Worm (Caenorhabditis elegans) whole organism, L4 larva: ENCODE results near the gene nspg-11.

Experiments used
- F44E2.7 ChIP-seq: fragments of 200-800 bp; sonication (Bioruptor generic); IDR thresholded peaks from 2 replicates; pipeline ENCODE4 v2.1.2; 2022; ENCODE audit warnings: missing genetic modification characterization, missing compliant biosample characterization
- T20F7.1 ChIP-seq: fragments of 200-800 bp; sonication (Bioruptor generic); optimal IDR thresholded peaks from 2 replicates; lab custom pipeline; 2018; ENCODE audit warnings: mild to moderate bottlenecking, missing genetic modification characterization, missing compliant biosample characterization
- T26A8.4 ChIP-seq: fragments of 200-800 bp; sonication (Bioruptor generic); IDR thresholded peaks from 2 replicates; pipeline ENCODE4 v1.3.6; 2022; ENCODE audit warnings: missing genetic modification characterization, missing compliant biosample characterization
- Y105C5A.15 ChIP-seq: fragments of 200-800 bp; sonication (Bioruptor generic); IDR thresholded peaks from 2 replicates; pipeline ENCODE4 v1.3.6; 2022; ENCODE audit warnings: missing genetic modification characterization, missing compliant biosample characterization
- Y48G9A.11 ChIP-seq: fragments of 200-800 bp; sonication (Bioruptor generic); IDR thresholded peaks from 2 replicates; pipeline ENCODE4 v1.3.6; 2022; ENCODE audit warnings: missing genetic modification reagents, missing genetic modification characterization, missing compliant biosample characterization
- Y5F2A.4 ChIP-seq: fragments of 200-800 bp; sonication (Bioruptor generic); optimal IDR thresholded peaks from 2 replicates; lab custom pipeline; 2018; ENCODE audit warnings: mild to moderate bottlenecking, missing genetic modification characterization, missing compliant biosample characterization
- aha-1 ChIP-seq: fragments of 150-350 bp; peaks from one replicate; lab custom pipeline; 2014; ENCODE audit warnings: missing biosample characterization, missing genetic modification characterization
- aly-2 ChIP-seq: sonication (generic microtip); optimal IDR thresholded peaks from 2 replicates; lab custom pipeline; 2018; ENCODE audit warnings: missing biosample characterization, missing genetic modification characterization
- ama-1 ChIP-seq: fragments of 150-350 bp; optimal IDR thresholded peaks from 2 replicates; lab custom pipeline; 2014; ENCODE audit warnings: inconsistent platforms, mixed read lengths
- arid-1 ChIP-seq: fragments of 200-800 bp; sonication (Bioruptor generic); conservative IDR thresholded peaks from 2 replicates; pipeline ENCODE4 v1.3.6; 2022; ENCODE audit warnings: missing genetic modification reagents, missing genetic modification characterization, missing compliant biosample characterization
- ceh-28 ChIP-seq: fragments of 150-350 bp; optimal IDR thresholded peaks from 2 replicates; lab custom pipeline; 2014; ENCODE audit warnings: missing biosample characterization, missing genetic modification reagents, missing genetic modification characterization
- ceh-62 ChIP-seq: sonication (generic microtip); optimal IDR thresholded peaks from 2 replicates; lab custom pipeline; 2017; ENCODE audit warnings: missing biosample characterization, missing genetic modification characterization
- ceh-82 ChIP-seq: sonication (generic microtip); optimal IDR thresholded peaks from 2 replicates; lab custom pipeline; 2017; ENCODE audit warnings: missing biosample characterization, missing genetic modification characterization
- cey-2 ChIP-seq: sonication (generic microtip); optimal IDR thresholded peaks from 3 replicates; lab custom pipeline; 2017; ENCODE audit warnings: missing genetic modification characterization, mild to moderate bottlenecking, missing compliant biosample characterization, antibody characterized with exemption, borderline replicate concordance; ENCODE audit not compliant: insufficient read depth
- ctbp-1 ChIP-seq: fragments of 200-800 bp; sonication (Bioruptor generic); IDR thresholded peaks from 2 replicates; pipeline ENCODE4 v1.3.6; 2022; ENCODE audit warnings: missing genetic modification reagents, missing genetic modification characterization, missing compliant biosample characterization
- daf-8 ChIP-seq: fragments of 200-800 bp; sonication (Bioruptor generic); IDR thresholded peaks from 2 replicates; pipeline ENCODE4 v1.3.6; 2022; ENCODE audit warnings: missing genetic modification characterization, missing compliant biosample characterization
- dmd-9 ChIP-seq: fragments of 200-800 bp; sonication (Bioruptor generic); IDR thresholded peaks from 2 replicates; pipeline ENCODE4 v1.3.6; 2022; ENCODE audit warnings: missing genetic modification reagents, missing genetic modification characterization, missing compliant biosample characterization
- dpl-1 ChIP-seq: fragments of 150-350 bp; optimal IDR thresholded peaks from 2 replicates; lab custom pipeline; 2014; ENCODE audit warnings: missing biosample characterization, missing genetic modification reagents, missing genetic modification characterization
- dve-1 ChIP-seq: sonication (generic microtip); optimal IDR thresholded peaks from 2 replicates; lab custom pipeline; 2017; ENCODE audit warnings: antibody characterized with exemption, mild to moderate bottlenecking, missing genetic modification characterization, missing compliant biosample characterization; ENCODE audit not compliant: insufficient read depth
- egl-27 ChIP-seq: sonication (generic microtip); optimal IDR thresholded peaks from 3 replicates; lab custom pipeline; 2017; ENCODE audit warnings: missing biosample characterization, missing genetic modification reagents, missing genetic modification characterization
- fkh-10 ChIP-seq: fragments of 150-350 bp; optimal IDR thresholded peaks from 2 replicates; lab custom pipeline; 2014; ENCODE audit warnings: missing biosample characterization, missing genetic modification reagents, missing genetic modification characterization
- fos-1 ChIP-seq: fragments of 150-350 bp; optimal IDR thresholded peaks from 2 replicates; lab custom pipeline; 2014; ENCODE audit warnings: missing biosample characterization, missing genetic modification characterization
- hlh-30 ChIP-seq: sonication (generic microtip); optimal IDR thresholded peaks from 2 replicates; lab custom pipeline; 2017; ENCODE audit warnings: antibody characterized with exemption, mild to moderate bottlenecking, missing genetic modification characterization, missing compliant biosample characterization; ENCODE audit not compliant: insufficient read depth
- jun-1 ChIP-seq: fragments of 150-350 bp; optimal IDR thresholded peaks from 2 replicates; lab custom pipeline; 2014; ENCODE audit warnings: missing biosample characterization, missing genetic modification reagents, missing genetic modification characterization
- lin-15B ChIP-seq: fragments of 150-350 bp; sonication (generic microtip); optimal IDR thresholded peaks from 3 replicates; lab custom pipeline; 2014; ENCODE audit warnings: missing biosample characterization, missing genetic modification characterization
- lsy-2 ChIP-seq, 2 experiments: fragments of 150-350 bp in 1 of 2; sonication (generic microtip) in 1 of 2; optimal IDR thresholded peaks; 2 replicates each; lab custom pipeline; 2014 to 2017; ENCODE audit warnings: missing biosample characterization in 2 of 2, missing genetic modification characterization in 2 of 2
- mdt-29 ChIP-seq: fragments of 200-800 bp; sonication (Bioruptor generic); IDR thresholded peaks from 2 replicates; pipeline ENCODE4 v1.3.6; 2022; ENCODE audit warnings: missing genetic modification reagents, missing genetic modification characterization, missing compliant biosample characterization
- mes-2 ChIP-seq: sonication (generic microtip); optimal IDR thresholded peaks from 2 replicates; lab custom pipeline; 2016; ENCODE audit warnings: missing genotype, mild to moderate bottlenecking, missing genetic modification characterization, missing compliant biosample characterization; ENCODE audit not compliant: poor library complexity, severe bottlenecking
- mxl-3 ChIP-seq: fragments of 200-800 bp; sonication (Bioruptor generic); optimal IDR thresholded peaks from 2 replicates; lab custom pipeline; 2018; ENCODE audit warnings: mild to moderate bottlenecking, missing genetic modification characterization, missing compliant biosample characterization
- nhr-10 ChIP-seq: fragments of 150-350 bp; optimal IDR thresholded peaks from 2 replicates; lab custom pipeline; 2014; ENCODE audit warnings: missing biosample characterization, missing genetic modification characterization
- nhr-111 ChIP-seq: fragments of 200-800 bp; sonication (Bioruptor generic); optimal IDR thresholded peaks from 2 replicates; lab custom pipeline; 2018; ENCODE audit warnings: mild to moderate bottlenecking, missing genetic modification characterization, missing compliant biosample characterization
- nhr-48 ChIP-seq: sonication (generic microtip); optimal IDR thresholded peaks from 2 replicates; lab custom pipeline; 2016; ENCODE audit warnings: mild to moderate bottlenecking, missing genetic modification characterization, missing compliant biosample characterization
- pha-4 ChIP-seq, 2 experiments: fragments of 150-350 bp in 1 of 2; fragments of 200-800 bp in 1 of 2; sonication (Bioruptor generic) in 1 of 2; IDR thresholded peaks in 1 of 2; optimal IDR thresholded peaks in 1 of 2; 2 replicates each; pipeline versions ENCODE4 v1.3.6 to Lab custom; 2014 to 2022; ENCODE audit warnings: missing genetic modification characterization in 2 of 2, missing genetic modification reagents in 2 of 2, missing biosample characterization in 1 of 2, missing compliant biosample characterization in 1 of 2
- rbr-2 ChIP-seq: sonication (generic microtip); optimal IDR thresholded peaks from 2 replicates; lab custom pipeline; 2016; ENCODE audit warnings: missing genotype, missing genetic modification characterization, missing compliant biosample characterization
- sdz-12 ChIP-seq: fragments of 200-800 bp; sonication (Bioruptor generic); optimal IDR thresholded peaks from 2 replicates; lab custom pipeline; 2018; ENCODE audit warnings: mild to moderate bottlenecking, missing genetic modification characterization, missing compliant biosample characterization
- skn-1 ChIP-seq: fragments of 150-350 bp; optimal IDR thresholded peaks from 2 replicates; lab custom pipeline; 2014; ENCODE audit warnings: missing biosample characterization, missing genetic modification characterization
- snpc-1.2 ChIP-seq: fragments of 200-800 bp; sonication (Bioruptor generic); IDR thresholded peaks from 2 replicates; pipeline ENCODE4 v1.3.6; 2022; ENCODE audit warnings: missing genetic modification reagents, missing genetic modification characterization, missing compliant biosample characterization
- spr-1 ChIP-seq: sonication (generic microtip); optimal IDR thresholded peaks from 2 replicates; lab custom pipeline; 2016; ENCODE audit warnings: mild to moderate bottlenecking, missing genetic modification characterization, missing compliant biosample characterization
- tag-97 ChIP-seq: fragments of 200-800 bp; sonication (Bioruptor generic); IDR thresholded peaks from 2 replicates; pipeline ENCODE4 v1.3.6; 2022; ENCODE audit warnings: missing genetic modification characterization, missing compliant biosample characterization
- zfp-2 ChIP-seq: sonication (generic microtip); optimal IDR thresholded peaks from 2 replicates; lab custom pipeline; 2016; ENCODE audit warnings: mild to moderate bottlenecking, missing genetic modification characterization, missing compliant biosample characterization
- ztf-11 ChIP-seq: fragments of 150-350 bp; optimal IDR thresholded peaks from 2 replicates; lab custom pipeline; 2014; ENCODE audit warnings: missing biosample characterization, missing genetic modification characterization

The nspg-11 gene

ce11 chrIV:9308975-9309374, 14.9 kb downstream of the nspg-11 start, which contains the start of gene F49C12.6:
TSS of gene F49C12.6 (minus strand) at chrIV:9309075.
- TF ChIP-seq Y105C5A.15 (no peak), nhr-10 (tag; lab: Kevin White, UChicago) (no peak), mxl-3 (GFP tag; lab: Kevin White, UChicago) (no peak), spr-1 (tag; lab: Kevin White, UChicago) (no peak), tag-97 (GFP tag; lab: Robert Waterston, UW) (no peak), snpc-1.2 (GFP tag; lab: Robert Waterston, UW) (no peak), F44E2.7 (GFP tag; lab: Robert Waterston, UW) (no peak), lsy-2 (tag; optimal IDR thresholded peaks at IDR 0.05; lab: Kevin White, UChicago) (no peak), fkh-10 (GFP tag; lab: Kevin White, UChicago) (no peak)

ce11 chrIV:9304617-9305016, 19.3 kb downstream of the nspg-11 start, which contains the start of gene F49C12.5:
TSS of gene F49C12.5 (plus strand) at chrIV:9304917.
- TF ChIP-seq hlh-30 (no peak), dmd-9 (no peak), daf-8 (GFP tag; lab: Robert Waterston, UW) (no peak), lsy-2 (tag; optimal IDR thresholded peaks at IDR 0.05; lab: Kevin White, UChicago) (no peak), nhr-111 (GFP tag; lab: Kevin White, UChicago) (no peak), nhr-48 (tag; lab: Kevin White, UChicago) (no peak), fos-1 (tag; lab: Kevin White, UChicago) (no peak), ceh-62 (no peak), aly-2 (tag; lab: Kevin White, UChicago) (no peak), cey-2 (tag; lab: Kevin White, UChicago) (no peak), T20F7.1 (GFP tag; lab: Kevin White, UChicago) (no peak), zfp-2 (no peak), skn-1 (tag; lab: Kevin White, UChicago) (no peak), pha-4 (GFP tag; IDR thresholded peaks at IDR 0.05; lab: Robert Waterston, UW) (no peak), pha-4 (tag; optimal IDR thresholded peaks at IDR 0.05; lab: Kevin White, UChicago) (no peak), mes-2 (tag; lab: Kevin White, UChicago) (no peak), ama-1 (lab: Kevin White, UChicago) (no peak), tag-97 (GFP tag; lab: Robert Waterston, UW) (no peak), dpl-1 (GFP tag; lab: Kevin White, UChicago) (no peak)
- TF ChIP-seq, all 104 proteins: peak for 0

ce11 chrIV:9303994-9304393, 19.9 kb downstream of the nspg-11 start, which contains the start of gene F49C12.4:
TSS of gene F49C12.4 (minus strand) at chrIV:9304094.
- TF ChIP-seq ztf-11 (tag; lab: Kevin White, UChicago), result no peak
- TF ChIP-seq zfp-2, result no peak
- TF ChIP-seq ceh-82 (tag; lab: Kevin White, UChicago), result no peak
- TF ChIP-seq jun-1 (tag; lab: Kevin White, UChicago), result no peak
- no peak for TF ChIP-seq lin-15B (tag; lab: Kevin White, UChicago)
- no peak for TF ChIP-seq nhr-10 (tag; lab: Kevin White, UChicago)
- TF ChIP-seq aha-1 (tag; lab: Kevin White, UChicago), result no peak
- no peak for TF ChIP-seq spr-1 (tag; lab: Kevin White, UChicago)
- TF ChIP-seq mdt-29, result no peak
- no peak for TF ChIP-seq dmd-9
- no peak for TF ChIP-seq ctbp-1 (GFP tag; lab: Robert Waterston, UW)
- no peak for TF ChIP-seq tag-97 (GFP tag; lab: Robert Waterston, UW)
- TF ChIP-seq ceh-28, result no peak
- TF ChIP-seq rbr-2 (tag; lab: Kevin White, UChicago), result no peak
- no peak for TF ChIP-seq ceh-62
- no peak for TF ChIP-seq arid-1

ce11 chrIV:9300127-9300526, 23.8 kb downstream of the nspg-11 start, which contains the start of gene F49C12.3:
TSS of gene F49C12.3 (plus strand) at chrIV:9300427.
- no peak for TF ChIP-seq T26A8.4 (GFP tag; lab: Robert Waterston, UW)
- TF ChIP-seq egl-27, result no peak
- TF ChIP-seq nhr-111 (GFP tag; lab: Kevin White, UChicago), result no peak
- no peak for TF ChIP-seq sdz-12 (GFP tag; lab: Kevin White, UChicago)
- no peak for TF ChIP-seq nhr-48 (tag; lab: Kevin White, UChicago)
- no peak for TF ChIP-seq Y48G9A.11 (GFP tag; lab: Robert Waterston, UW)
- no peak for TF ChIP-seq nhr-10 (tag; lab: Kevin White, UChicago)
- TF ChIP-seq Y5F2A.4 (GFP tag; lab: Kevin White, UChicago), result no peak
- no peak for TF ChIP-seq dve-1 (tag; lab: Kevin White, UChicago)
- TF ChIP-seq cey-2 (tag; lab: Kevin White, UChicago), result no peak
- no peak for TF ChIP-seq skn-1 (tag; lab: Kevin White, UChicago)
